Fruit fly (Drosophila melanogaster): ENCODE data around the gene CG42717.

Gene CG42717

DNA sequence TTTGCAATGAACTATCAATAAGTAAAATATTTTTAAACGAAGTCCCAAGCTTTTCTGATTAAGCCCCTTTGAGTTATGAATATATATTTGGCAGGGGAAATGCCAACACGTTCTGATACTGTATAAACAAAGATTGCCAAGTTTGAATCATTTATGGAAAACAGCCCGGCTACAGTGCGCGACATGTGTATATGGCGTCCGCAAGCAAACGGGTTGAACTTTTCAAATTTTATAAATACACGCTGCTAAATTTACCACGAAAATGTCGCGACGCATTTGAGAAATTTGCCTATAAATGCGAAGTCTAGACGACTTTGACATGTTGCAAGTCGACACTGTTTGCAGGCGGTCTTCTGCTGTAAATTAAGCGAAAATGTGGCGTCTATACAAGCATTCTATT lies 15.1 kb upstream of the CG42717 start (continued):
- TF ChIP-seq CG8281 (tag; optimal IDR thresholded peaks at IDR 0.05) (no peak), org-1 (GFP tag; optimal IDR thresholded peaks at IDR 0.05) (peak; percentile 52), Spps (tag; optimal IDR thresholded peaks at IDR 0.05) (no peak), zen2 (GFP tag; IDR thresholded peaks at IDR 0.05; ENCODE audit: partially characterized antibody) (no peak), bsh (GFP tag; optimal IDR thresholded peaks at IDR 0.05) (peak in 1 of 2 experiments; percentile 18), HLH54F (GFP tag; optimal IDR thresholded peaks at IDR 0.05) (peak; percentile 45), CG14710 (tag; optimal IDR thresholded peaks at IDR 0.05) (no peak), unc-4 (GFP tag; IDR thresholded peaks at IDR 0.05; ENCODE audit: partially characterized antibody) (no peak), zfh2 (GFP tag; optimal IDR thresholded peaks at IDR 0.05) (peak; percentile 57), wor (GFP tag; IDR thresholded peaks at IDR 0.05) (no peak), CG3726 (GFP tag; IDR thresholded peaks at IDR 0.05) (no peak), CG15479 (GFP tag; optimal IDR thresholded peaks at IDR 0.05) (no peak), chn (GFP tag; optimal IDR thresholded peaks at IDR 0.05) (no peak), H2.0 (GFP tag; IDR thresholded peaks at IDR 0.05) (peak; percentile 59; the same call in 1 of the 2 replicates), CG43689 (GFP tag; IDR thresholded peaks at IDR 0.05) (peak; percentile 48), fd102C (GFP tag; optimal IDR thresholded peaks at IDR 0.05) (no peak), CG1024 (GFP tag; IDR thresholded peaks at IDR 0.05) (no peak), CG10543 (GFP tag; optimal IDR thresholded peaks at IDR 0.05) (peak; percentile 82), CG15514 (GFP tag; optimal IDR thresholded peaks at IDR 0.05) (peak; percentile 55), phol (tag; optimal IDR thresholded peaks at IDR 0.05) (no peak), CG5245 (GFP tag; optimal IDR thresholded peaks at IDR 0.05) (no peak), wdn (GFP tag; IDR thresholded peaks at IDR 0.05) (peak; percentile 40; the same call in 1 of the 2 replicates), Dek (tag; optimal IDR thresholded peaks at IDR 0.05) (peak; percentile 48), Fer2 (tag; optimal IDR thresholded peaks at IDR 0.05) (no peak), CG33557 (GFP tag; optimal IDR thresholded peaks at IDR 0.05) (no peak), Bteb2 (GFP tag; optimal IDR thresholded peaks at IDR 0.05) (peak; percentile 52), CG2202 (tag; optimal IDR thresholded peaks at IDR 0.05) (no peak), CG3281 (GFP tag; optimal IDR thresholded peaks at IDR 0.05) (peak; percentile 66), CG17568 (GFP tag; optimal IDR thresholded peaks at IDR 0.05) (no peak), Six4 (GFP tag; optimal IDR thresholded peaks at IDR 0.05) (no peak), fd96Cb (tag; optimal IDR thresholded peaks at IDR 0.05) (no peak), zfh1 (GFP tag; IDR thresholded peaks at IDR 0.05) (peak; percentile 51; the same call in 1 of the 3 replicates), ci (GFP tag; IDR thresholded peaks at IDR 0.05) (0 out of 3 replicates have a peak, but pooled peaks have one; percentile 57), gt (GFP tag; IDR thresholded peaks at IDR 0.05) (no peak), CG34376 (GFP tag; optimal IDR thresholded peaks at IDR 0.05) (peak; percentile 59), ham (GFP tag; IDR thresholded peaks at IDR 0.05) (no peak), pzg (GFP tag; optimal IDR thresholded peaks at IDR 0.05) (no peak), nerfin-2 (GFP tag; IDR thresholded peaks at IDR 0.05; ENCODE audit: partially characterized antibody) (no peak), jigr1 (GFP tag; IDR thresholded peaks at IDR 0.05) (no peak), CG8944 (GFP tag; optimal IDR thresholded peaks at IDR 0.05) (no peak), kay (GFP tag; optimal IDR thresholded peaks at IDR 0.05) (no peak), gsb-n (tag; optimal IDR thresholded peaks at IDR 0.05) (no peak), fd3F (GFP tag; optimal IDR thresholded peaks at IDR 0.05) (peak; percentile 57), Xrp1 (GFP tag; IDR thresholded peaks at IDR 0.05) (peak; percentile 60), ab (GFP tag; optimal IDR thresholded peaks at IDR 0.05) (no peak), slou (GFP tag; optimal IDR thresholded peaks at IDR 0.05) (no peak), CG11093 (GFP tag; IDR thresholded peaks at IDR 0.05) (no peak), sqz (GFP tag; optimal IDR thresholded peaks at IDR 0.05) (no peak), Adf1 (GFP tag; IDR thresholded peaks at IDR 0.05) (no peak), CG14667 (GFP tag; IDR thresholded peaks at IDR 0.05) (no peak), Ptx1 (GFP tag; IDR thresholded peaks at IDR 0.05) (peak; percentile 52; the same call in 1 of the 2 replicates)

All from whole organism, embryonic.